Fruit fly (Drosophila melanogaster) whole organism, pupa: Measurements from ENCODE around the gene CG14147.

Experiments
- CG12605 ChIP-seq: fragments of 200-800 bp; sonication (Bioruptor generic); IDR thresholded peaks from 2 replicates; pipeline ENCODE4 v1.3.6; 2022; ENCODE audit warnings: missing biosample characterization, missing genetic modification characterization
- CG14655 ChIP-seq: fragments of 200-800 bp; sonication (Bioruptor generic); optimal IDR thresholded peaks from 3 replicates; lab custom pipeline; 2017; ENCODE audit warnings: mild to moderate bottlenecking, missing biosample characterization, missing genetic modification reagents, missing genetic modification characterization
- CG15710 ChIP-seq: fragments of 200-800 bp; sonication (Bioruptor generic); optimal IDR thresholded peaks from 2 replicates; lab custom pipeline; 2018; ENCODE audit warnings: missing biosample characterization, mild to moderate bottlenecking, missing genetic modification characterization, moderate library complexity
- CG17806 ChIP-seq: fragments of 200-800 bp; sonication (Bioruptor generic); optimal IDR thresholded peaks from 2 replicates; lab custom pipeline; 2018; ENCODE audit warnings: missing biosample characterization, mild to moderate bottlenecking, missing genetic modification characterization, moderate library complexity
- CG4496 ChIP-seq: fragments of 200-800 bp; sonication (Bioruptor generic); IDR thresholded peaks from 3 replicates; pipeline ENCODE4 v1.3.6; 2022; ENCODE audit warnings: missing biosample characterization, missing genetic modification characterization
- CG8301 ChIP-seq: fragments of 200-800 bp; sonication (Bioruptor generic); optimal IDR thresholded peaks from 2 replicates; lab custom pipeline; 2018; ENCODE audit warnings: missing biosample characterization, mild to moderate bottlenecking, missing genetic modification characterization
- EcR ChIP-seq: fragments of 200-800 bp; sonication (Bioruptor generic); optimal IDR thresholded peaks from 3 replicates; lab custom pipeline; 2019; ENCODE audit warnings: missing biosample characterization, missing genetic modification characterization, mild to moderate bottlenecking, moderate library complexity, missing genetic modification reagents
- Ets98B ChIP-seq: fragments of 200-800 bp; sonication (Bioruptor generic); IDR thresholded peaks from 2 replicates; pipeline ENCODE4 v1.3.6; 2022; ENCODE audit warnings: missing biosample characterization, missing genetic modification characterization
- Pif1B ChIP-seq: fragments of 200-800 bp; sonication (Bioruptor generic); optimal IDR thresholded peaks from 3 replicates; lab custom pipeline; 2016; ENCODE audit warnings: missing biosample characterization, missing genetic modification characterization
- Snoo ChIP-seq: fragments of 200-800 bp; sonication (Bioruptor generic); optimal IDR thresholded peaks from 3 replicates; lab custom pipeline; 2017; ENCODE audit warnings: missing biosample characterization, mild to moderate bottlenecking, missing genetic modification characterization, inconsistent platforms
- fd96Ca ChIP-seq: fragments of 200-800 bp; sonication (Bioruptor generic); IDR thresholded peaks from 3 replicates; pipeline ENCODE4 v1.3.6; 2022; ENCODE audit warnings: missing biosample characterization, missing genetic modification characterization
- gl ChIP-seq: fragments of 200-800 bp; sonication (Bioruptor generic); optimal IDR thresholded peaks from 2 replicates; lab custom pipeline; 2018; ENCODE audit warnings: missing biosample characterization, mild to moderate bottlenecking, missing genetic modification characterization
- rn ChIP-seq: fragments of 200-800 bp; sonication (Bioruptor generic); IDR thresholded peaks from 2 replicates; pipeline ENCODE4 v1.3.6; 2022; ENCODE audit warnings: missing biosample characterization, missing genetic modification characterization

dm6 chr3L:10938108-10938507, 34.3 kb upstream of the CG14147 start:
- no peak for TF ChIP-seq CG14655 (GFP tag; lab: Kevin White, UChicago)
- no peak for TF ChIP-seq CG8301 (tag; lab: Kevin White, UChicago)
- TF ChIP-seq fd96Ca (GFP tag; lab: Robert Waterston, UW), result peak; percentile 56
- no peak for TF ChIP-seq EcR (GFP tag; lab: Kevin White, UChicago)
- TF ChIP-seq gl (tag; lab: Kevin White, UChicago), result no peak
- TF ChIP-seq CG15710 (tag; lab: Kevin White, UChicago), result no peak
- no peak for TF ChIP-seq CG17806 (tag; lab: Kevin White, UChicago)
- TF ChIP-seq rn (GFP tag; lab: Robert Waterston, UW), result no peak
- peak; percentile 45; the same call in 1 of the 3 replicates for TF ChIP-seq CG4496 (GFP tag; lab: Robert Waterston, UW)
- TF ChIP-seq Pif1B (GFP tag; lab: Kevin White, UChicago), result no peak
- TF ChIP-seq Ets98B (GFP tag; lab: Robert Waterston, UW), result peak; percentile 13; the same call in 1 of the 2 replicates
- peak; percentile 29; the same call in 1 of the 2 replicates for TF ChIP-seq CG12605
- no peak for TF ChIP-seq Snoo (tag; lab: Kevin White, UChicago)
